Worm (Caenorhabditis elegans) whole organism, L4 larva: ENCODE results near the gene C08E3.14.

Experiments used
- D1046.2 ChIP-seq: fragments of 200-800 bp; sonication (Bioruptor generic); IDR thresholded peaks from 2 replicates; pipeline ENCODE4 v1.3.6; 2022; ENCODE audit warnings: missing genetic modification characterization, missing compliant biosample characterization
- F10B5.3 ChIP-seq: sonication (generic microtip); optimal IDR thresholded peaks from 2 replicates; lab custom pipeline; 2016; ENCODE audit warnings: mild to moderate bottlenecking, missing genetic modification characterization, missing compliant biosample characterization
- F37D6.2 ChIP-seq: sonication (generic microtip); optimal IDR thresholded peaks from 2 replicates; lab custom pipeline; 2016; ENCODE audit warnings: mild to moderate bottlenecking, missing genetic modification characterization, missing compliant biosample characterization
- F49E8.2 ChIP-seq: sonication (generic microtip); optimal IDR thresholded peaks from 2 replicates; lab custom pipeline; 2016; ENCODE audit warnings: missing compliant biosample characterization, mild to moderate bottlenecking, missing genetic modification characterization, borderline replicate concordance
- ZK337.2 ChIP-seq: fragments of 200-800 bp; sonication (Bioruptor generic); IDR thresholded peaks from 2 replicates; pipeline ENCODE4 v1.3.6; 2022; ENCODE audit warnings: missing genetic modification reagents, missing genetic modification characterization, missing compliant biosample characterization
- ZK546.5 ChIP-seq, 2 experiments: sonication (generic microtip); optimal IDR thresholded peaks; 2 replicates each; lab custom pipeline; 2017; ENCODE audit warnings: missing biosample characterization in 2 of 2, missing genetic modification characterization in 2 of 2
- attf-4 ChIP-seq: sonication (generic microtip); optimal IDR thresholded peaks from 3 replicates; lab custom pipeline; 2017; ENCODE audit warnings: missing biosample characterization, missing genetic modification characterization
- ceh-32 ChIP-seq: sonication (generic microtip); optimal IDR thresholded peaks from 2 replicates; lab custom pipeline; 2016; ENCODE audit warnings: mild to moderate bottlenecking, missing genetic modification characterization, missing compliant biosample characterization; ENCODE audit not compliant: poor library complexity
- ceh-62 ChIP-seq: sonication (generic microtip); optimal IDR thresholded peaks from 2 replicates; lab custom pipeline; 2017; ENCODE audit warnings: missing biosample characterization, missing genetic modification characterization
- ceh-82 ChIP-seq: sonication (generic microtip); optimal IDR thresholded peaks from 2 replicates; lab custom pipeline; 2017; ENCODE audit warnings: missing biosample characterization, missing genetic modification characterization
- cey-2 ChIP-seq: sonication (generic microtip); optimal IDR thresholded peaks from 3 replicates; lab custom pipeline; 2017; ENCODE audit warnings: missing genetic modification characterization, mild to moderate bottlenecking, missing compliant biosample characterization, antibody characterized with exemption, borderline replicate concordance; ENCODE audit not compliant: insufficient read depth
- daf-12 ChIP-seq: fragments of 150-350 bp; optimal IDR thresholded peaks from 2 replicates; lab custom pipeline; 2014; ENCODE audit warnings: missing biosample characterization, missing genetic modification reagents, missing genetic modification characterization
- daf-8 ChIP-seq: fragments of 200-800 bp; sonication (Bioruptor generic); IDR thresholded peaks from 2 replicates; pipeline ENCODE4 v1.3.6; 2022; ENCODE audit warnings: missing genetic modification characterization, missing compliant biosample characterization
- dmd-8 ChIP-seq: fragments of 200-800 bp; sonication (Bioruptor generic); IDR thresholded peaks from 2 replicates; pipeline ENCODE4 v1.3.6; 2022; ENCODE audit warnings: missing genetic modification characterization, missing compliant biosample characterization
- dmd-9 ChIP-seq: fragments of 200-800 bp; sonication (Bioruptor generic); IDR thresholded peaks from 2 replicates; pipeline ENCODE4 v1.3.6; 2022; ENCODE audit warnings: missing genetic modification reagents, missing genetic modification characterization, missing compliant biosample characterization
- dve-1 ChIP-seq: sonication (generic microtip); optimal IDR thresholded peaks from 2 replicates; lab custom pipeline; 2017; ENCODE audit warnings: antibody characterized with exemption, mild to moderate bottlenecking, missing genetic modification characterization, missing compliant biosample characterization; ENCODE audit not compliant: insufficient read depth
- egl-27 ChIP-seq: sonication (generic microtip); optimal IDR thresholded peaks from 3 replicates; lab custom pipeline; 2017; ENCODE audit warnings: missing biosample characterization, missing genetic modification reagents, missing genetic modification characterization
- egl-43 ChIP-seq: fragments of 200-800 bp; sonication (Bioruptor generic); IDR thresholded peaks from 2 replicates; pipeline ENCODE4 v1.3.6; 2022; ENCODE audit warnings: missing genetic modification reagents, missing genetic modification characterization, missing compliant biosample characterization
- fkh-10 ChIP-seq: fragments of 150-350 bp; optimal IDR thresholded peaks from 2 replicates; lab custom pipeline; 2014; ENCODE audit warnings: missing biosample characterization, missing genetic modification reagents, missing genetic modification characterization
- gei-8 ChIP-seq: fragments of 200-800 bp; sonication (Bioruptor generic); optimal IDR thresholded peaks from 2 replicates; lab custom pipeline; 2018; ENCODE audit warnings: mild to moderate bottlenecking, missing genetic modification characterization, missing compliant biosample characterization
- hif-1 ChIP-seq, 2 experiments: sonication (generic microtip); optimal IDR thresholded peaks; 2 replicates each; lab custom pipeline; 2016 to 2017; ENCODE audit warnings: missing compliant biosample characterization in 2 of 2, missing genetic modification characterization in 2 of 2, missing genetic modification reagents in 2 of 2, missing genotype in 2 of 2, mild to moderate bottlenecking in 1 of 2
- jun-1 ChIP-seq: fragments of 150-350 bp; optimal IDR thresholded peaks from 2 replicates; lab custom pipeline; 2014; ENCODE audit warnings: missing biosample characterization, missing genetic modification reagents, missing genetic modification characterization
- lin-13 ChIP-seq: fragments of 150-350 bp; optimal IDR thresholded peaks from 2 replicates; lab custom pipeline; 2014; ENCODE audit warnings: missing biosample characterization, missing genetic modification reagents, missing genetic modification characterization
- lin-39 ChIP-seq: fragments of 150-350 bp; optimal IDR thresholded peaks from 2 replicates; lab custom pipeline; 2014; ENCODE audit warnings: missing biosample characterization, missing genetic modification reagents, missing genetic modification characterization
- lir-3 ChIP-seq: sonication (generic microtip); optimal IDR thresholded peaks from 2 replicates; lab custom pipeline; 2016; ENCODE audit warnings: mild to moderate bottlenecking, missing genetic modification characterization, missing compliant biosample characterization
- mdl-1 ChIP-seq, 2 experiments: fragments of 150-350 bp in 1 of 2; sonication (generic microtip) in 1 of 2; optimal IDR thresholded peaks; 2 replicates each; lab custom pipeline; 2014 to 2017; ENCODE audit warnings: missing biosample characterization in 2 of 2, missing genetic modification characterization in 2 of 2
- mep-1 ChIP-seq: fragments of 150-350 bp; sonication (generic microtip); optimal IDR thresholded peaks from 3 replicates; lab custom pipeline; 2014; ENCODE audit warnings: missing biosample characterization, missing genetic modification characterization
- mes-2 ChIP-seq: sonication (generic microtip); optimal IDR thresholded peaks from 2 replicates; lab custom pipeline; 2016; ENCODE audit warnings: missing genotype, mild to moderate bottlenecking, missing genetic modification characterization, missing compliant biosample characterization; ENCODE audit not compliant: poor library complexity, severe bottlenecking
- mxl-3 ChIP-seq: fragments of 200-800 bp; sonication (Bioruptor generic); optimal IDR thresholded peaks from 2 replicates; lab custom pipeline; 2018; ENCODE audit warnings: mild to moderate bottlenecking, missing genetic modification characterization, missing compliant biosample characterization
- nhr-10 ChIP-seq: fragments of 150-350 bp; optimal IDR thresholded peaks from 2 replicates; lab custom pipeline; 2014; ENCODE audit warnings: missing biosample characterization, missing genetic modification characterization
- nhr-11 ChIP-seq: fragments of 150-350 bp; optimal IDR thresholded peaks from 2 replicates; lab custom pipeline; 2014; ENCODE audit warnings: missing biosample characterization, missing genetic modification characterization
- nhr-111 ChIP-seq: fragments of 200-800 bp; sonication (Bioruptor generic); optimal IDR thresholded peaks from 2 replicates; lab custom pipeline; 2018; ENCODE audit warnings: mild to moderate bottlenecking, missing genetic modification characterization, missing compliant biosample characterization
- nhr-237 ChIP-seq: sonication (generic microtip); optimal IDR thresholded peaks from 2 replicates; lab custom pipeline; 2017; ENCODE audit warnings: missing biosample characterization, missing genetic modification characterization
- nhr-25 ChIP-seq: sonication (generic microtip); optimal IDR thresholded peaks from 2 replicates; lab custom pipeline; 2017; ENCODE audit warnings: missing genetic modification characterization, mild to moderate bottlenecking, missing compliant biosample characterization, antibody characterized with exemption, moderate library complexity, borderline replicate concordance; ENCODE audit not compliant: insufficient read depth
- nhr-41 ChIP-seq: fragments of 200-800 bp; sonication (Bioruptor generic); IDR thresholded peaks from 2 replicates; pipeline ENCODE4 v1.3.6; 2022; ENCODE audit warnings: missing genetic modification reagents, missing genetic modification characterization, missing compliant biosample characterization
- nhr-42 ChIP-seq: fragments of 200-800 bp; sonication (Bioruptor generic); IDR thresholded peaks from 2 replicates; pipeline ENCODE4 v1.3.6; 2022; ENCODE audit warnings: missing genetic modification characterization, missing compliant biosample characterization
- nhr-6 ChIP-seq: fragments of 150-350 bp; optimal IDR thresholded peaks from 2 replicates; lab custom pipeline; 2014; ENCODE audit warnings: missing biosample characterization, missing genetic modification characterization
- nhr-76 ChIP-seq: fragments of 150-350 bp; optimal IDR thresholded peaks from 2 replicates; lab custom pipeline; 2014; ENCODE audit warnings: missing biosample characterization, missing genetic modification characterization
- nhr-77 ChIP-seq: fragments of 150-350 bp; optimal IDR thresholded peaks from 2 replicates; lab custom pipeline; 2014; ENCODE audit warnings: missing biosample characterization, missing genetic modification characterization
- pqm-1 ChIP-seq: sonication (generic microtip); optimal IDR thresholded peaks from 2 replicates; lab custom pipeline; 2017; ENCODE audit warnings: missing biosample characterization, missing genetic modification characterization
- saeg-2 ChIP-seq: fragments of 200-800 bp; sonication (Bioruptor generic); IDR thresholded peaks from 2 replicates; pipeline ENCODE4 v1.3.6; 2022; ENCODE audit warnings: missing genetic modification reagents, missing genetic modification characterization, missing compliant biosample characterization
- set-16 ChIP-seq: fragments of 200-800 bp; sonication (Bioruptor generic); IDR thresholded peaks from 2 replicates; pipeline ENCODE4 v1.3.6; 2022; ENCODE audit warnings: missing genetic modification reagents, missing genetic modification characterization, missing compliant biosample characterization
- snpc-1.2 ChIP-seq: fragments of 200-800 bp; sonication (Bioruptor generic); IDR thresholded peaks from 2 replicates; pipeline ENCODE4 v1.3.6; 2022; ENCODE audit warnings: missing genetic modification reagents, missing genetic modification characterization, missing compliant biosample characterization
- snpc-4 ChIP-seq: fragments of 150-350 bp; optimal IDR thresholded peaks from 2 replicates; lab custom pipeline; 2014; ENCODE audit warnings: missing biosample characterization, missing genetic modification characterization
- spr-3 ChIP-seq: fragments of 200-800 bp; sonication (Bioruptor generic); optimal IDR thresholded peaks from 2 replicates; lab custom pipeline; 2018; ENCODE audit warnings: mild to moderate bottlenecking, missing genetic modification characterization, missing compliant biosample characterization
- tag-97 ChIP-seq: fragments of 200-800 bp; sonication (Bioruptor generic); IDR thresholded peaks from 2 replicates; pipeline ENCODE4 v1.3.6; 2022; ENCODE audit warnings: missing genetic modification characterization, missing compliant biosample characterization
- unc-130 ChIP-seq: sonication (generic microtip); optimal IDR thresholded peaks from 2 replicates; lab custom pipeline; 2016; ENCODE audit warnings: missing genetic modification reagents, missing genetic modification characterization, missing compliant biosample characterization
- unc-62 ChIP-seq, 3 experiments: fragments of 150-350 bp in 1 of 3; sonication (generic microtip); optimal IDR thresholded peaks in 2 of 3; peaks in 1 of 3; 1 replicate in 1 of 3; 2 replicates in 2 of 3; lab custom pipeline; 2014 to 2017; ENCODE audit warnings: missing biosample characterization in 3 of 3, missing genetic modification characterization in 3 of 3, missing genetic modification reagents in 3 of 3, missing genotype in 1 of 3
- zag-1 ChIP-seq: fragments of 150-350 bp; optimal IDR thresholded peaks from 2 replicates; lab custom pipeline; 2014; ENCODE audit warnings: missing biosample characterization, missing genetic modification characterization
- zip-11 ChIP-seq: fragments of 200-800 bp; sonication (Bioruptor generic); IDR thresholded peaks from 2 replicates; pipeline ENCODE4 v1.3.6; 2022; ENCODE audit warnings: missing genetic modification characterization, missing compliant biosample characterization
- zip-2 ChIP-seq: fragments of 150-350 bp; optimal IDR thresholded peaks from 2 replicates; lab custom pipeline; 2014; ENCODE audit warnings: missing biosample characterization, missing genetic modification characterization

The C08E3.14 gene

ce11 chrII:1663516-1663915 is 37.8 kb downstream of the C08E3.14 start, which contains the start of gene duxl-1 (continued):
- TF ChIP-seq hif-1 (tag; optimal IDR thresholded peaks at IDR 0.05; lab: Kevin White, UChicago): peak in 1 of 2 experiments; percentile 86
- TF ChIP-seq zip-11 (GFP tag; lab: Robert Waterston, UW): no peak
- no peak for TF ChIP-seq set-16 (GFP tag; lab: Robert Waterston, UW)
- TF ChIP-seq nhr-10 (tag; lab: Kevin White, UChicago): no peak
- TF ChIP-seq snpc-1.2 (GFP tag; lab: Robert Waterston, UW): no peak
- no peak for TF ChIP-seq D1046.2 (GFP tag; lab: Robert Waterston, UW)
- no peak for TF ChIP-seq nhr-42 (GFP tag; lab: Robert Waterston, UW)
- TF ChIP-seq snpc-4 (tag; lab: Kevin White, UChicago): no peak
- no peak for TF ChIP-seq F49E8.2 (tag; lab: Kevin White, UChicago)
- no peak for TF ChIP-seq daf-12
- TF ChIP-seq zip-2 (tag; lab: Kevin White, UChicago): no peak
- TF ChIP-seq nhr-237 (tag; lab: Kevin White, UChicago): no peak
- TF ChIP-seq F37D6.2 (tag; lab: Kevin White, UChicago): no peak
- no peak for TF ChIP-seq zag-1
- no peak for TF ChIP-seq jun-1
- no peak for TF ChIP-seq gei-8 (GFP tag; lab: Kevin White, UChicago)
- TF ChIP-seq ceh-62: no peak
- peak; percentile 16 for TF ChIP-seq pqm-1
- TF ChIP-seq attf-4 (tag; lab: Kevin White, UChicago): no peak
- TF ChIP-seq ZK546.5 (tag; optimal IDR thresholded peaks at IDR 0.05; lab: Kevin White, UChicago): no peak
- no peak for TF ChIP-seq tag-97 (GFP tag; lab: Robert Waterston, UW)
- no peak for TF ChIP-seq saeg-2 (GFP tag; lab: Robert Waterston, UW)
- TF ChIP-seq fkh-10 (GFP tag; lab: Kevin White, UChicago): no peak
- TF ChIP-seq nhr-76 (tag; lab: Kevin White, UChicago): no peak
- no peak for TF ChIP-seq nhr-77
- TF ChIP-seq spr-3 (GFP tag; lab: Kevin White, UChicago): no peak
- TF ChIP-seq dmd-8 (GFP tag; lab: Robert Waterston, UW): no peak
- no peak for TF ChIP-seq lir-3 (tag; lab: Kevin White, UChicago)
- TF ChIP-seq cey-2 (tag; lab: Kevin White, UChicago): no peak
- no peak for TF ChIP-seq F10B5.3 (tag; lab: Kevin White, UChicago)
- TF ChIP-seq mes-2: peak; percentile 71
- TF ChIP-seq lin-39: no peak
- peak in 1 of 2 experiments; percentile 2 for TF ChIP-seq mdl-1 (tag; optimal IDR thresholded peaks at IDR 0.05; lab: Kevin White, UChicago)
- no peak for TF ChIP-seq dve-1
- TF ChIP-seq egl-43 (GFP tag; lab: Robert Waterston, UW): no peak
- TF ChIP-seq daf-8 (GFP tag; lab: Robert Waterston, UW): no peak
- TF ChIP-seq mep-1 (tag; lab: Kevin White, UChicago): no peak
- no peak for TF ChIP-seq ceh-32 (tag; lab: Kevin White, UChicago)
- TF ChIP-seq ZK337.2 (GFP tag; lab: Robert Waterston, UW): no peak
- no peak for TF ChIP-seq nhr-6 (tag; lab: Kevin White, UChicago)
- no peak for TF ChIP-seq unc-130
- TF ChIP-seq ceh-82 (tag; lab: Kevin White, UChicago): no peak
- no peak for TF ChIP-seq dmd-9
- no peak for TF ChIP-seq nhr-11 (tag; lab: Kevin White, UChicago)
- no peak for TF ChIP-seq nhr-111 (GFP tag; lab: Kevin White, UChicago)
- peak in 1 of 2 experiments; percentile 81 for TF ChIP-seq unc-62 (GFP tag; optimal IDR thresholded peaks at IDR 0.05 in 1 of 2; lab: Kevin White, UChicago)
- no peak for TF ChIP-seq unc-62 (tag; optimal IDR thresholded peaks at IDR 0.05; lab: Kevin White, UChicago)
- TF ChIP-seq nhr-25 (tag; lab: Kevin White, UChicago): no peak
- no peak for TF ChIP-seq lin-13
- peak; percentile 50; the same call in 1 of the 2 replicates for TF ChIP-seq nhr-41 (GFP tag; lab: Robert Waterston, UW)
- TF ChIP-seq egl-27: no peak
- peak; percentile 7 for TF ChIP-seq mxl-3
